Fruit fly (Drosophila melanogaster): ENCODE data around the gene GILT1.

GILT1 gene

DNA sequence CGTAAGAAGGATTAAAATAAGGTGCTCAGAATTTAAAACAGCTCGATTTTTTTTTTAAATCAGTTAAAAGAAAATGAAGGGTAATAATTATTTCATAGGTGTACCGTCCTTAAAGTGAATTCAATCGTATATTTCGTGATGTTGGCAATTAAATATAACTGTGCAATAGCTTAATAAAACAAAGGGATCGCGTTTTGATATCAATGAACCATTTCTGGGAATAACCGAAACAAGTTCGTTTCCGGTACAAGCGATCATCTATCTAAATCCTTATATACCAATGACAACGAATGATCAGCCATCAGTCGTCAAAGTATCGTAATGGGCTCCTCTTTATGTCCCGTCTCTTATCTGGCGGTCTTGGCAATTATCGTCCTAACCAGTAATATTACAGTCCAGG is 32.3 kb downstream of the GILT1 start, which contains the start of gene CheA87a:
TSS of gene CheA87a (plus strand) at position 301 of the 400 bp plus-strand sequence.
- TF ChIP-seq Hr96 (GFP tag; optimal IDR thresholded peaks at IDR 0.05) (no peak), Mnt (GFP tag; optimal IDR thresholded peaks at IDR 0.05) (no peak), CG5204 (GFP tag; optimal IDR thresholded peaks at IDR 0.05) (no peak), tj (GFP tag; optimal IDR thresholded peaks at IDR 0.05) (no peak), Crg-1 (GFP tag; optimal IDR thresholded peaks at IDR 0.05) (no peak), kay (GFP tag; ENCODE audit: borderline replicate concordance) (peak; percentile 31)

DNA sequence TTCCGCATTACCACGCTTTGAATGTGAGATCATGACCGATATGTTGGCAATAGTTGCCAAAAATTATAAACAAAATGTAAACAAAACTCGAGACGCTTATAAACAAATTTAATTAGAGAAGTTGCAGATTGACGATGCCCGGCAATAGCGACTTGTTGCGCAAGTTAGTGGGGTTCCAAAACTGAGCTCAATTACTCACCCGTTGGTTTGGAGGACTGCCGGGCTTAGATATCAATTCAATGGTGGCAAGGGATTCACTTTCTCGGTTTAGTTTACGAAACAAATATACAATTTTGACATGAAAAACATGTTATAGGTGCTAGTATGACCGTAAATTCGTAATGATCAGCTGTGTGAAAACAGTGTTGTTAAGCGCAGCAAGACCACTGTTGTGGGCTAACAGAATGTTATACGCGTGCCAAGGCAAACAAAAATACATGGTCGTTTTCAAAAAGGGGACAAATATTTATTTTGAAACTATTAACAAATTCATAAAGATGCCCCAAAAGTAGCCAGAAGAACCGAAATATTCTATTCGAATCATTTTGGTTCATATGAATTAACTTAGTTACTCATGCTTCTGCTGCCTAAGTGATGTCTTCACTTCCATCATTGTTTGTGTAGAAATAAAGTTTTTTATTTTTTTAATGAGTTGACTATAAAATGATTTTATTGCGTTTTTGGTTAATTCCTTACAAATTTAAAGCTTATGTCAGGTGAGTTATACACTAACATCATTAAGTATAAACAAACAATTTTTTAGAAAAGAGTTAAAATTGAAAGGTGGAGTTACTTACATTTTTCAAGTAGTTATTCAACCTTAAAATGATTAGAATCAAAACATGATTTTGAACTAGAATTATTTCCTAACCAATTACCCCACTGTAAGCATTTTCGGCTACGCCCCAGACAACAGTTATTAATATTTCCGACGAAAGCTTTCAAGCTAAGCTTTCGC is 34.8 kb downstream of the GILT1 start, which contains the start of gene Elp6:
TSS of gene Elp6 (minus strand) at position 350 of the 958 bp plus-strand sequence.
- no peak for TF ChIP-seq Clk (GFP tag; optimal IDR thresholded peaks at IDR 0.05)
- TF ChIP-seq CG5204 (GFP tag; optimal IDR thresholded peaks at IDR 0.05) = peak; percentile 83
- no peak for TF ChIP-seq cic (GFP tag; optimal IDR thresholded peaks at IDR 0.05)
- no peak for TF ChIP-seq Crg-1 (GFP tag; optimal IDR thresholded peaks at IDR 0.05)
- TF ChIP-seq CG7045 (GFP tag; optimal IDR thresholded peaks at IDR 0.05) = peak; percentile 62
- peak; percentile 55 for TF ChIP-seq CG1620 (GFP tag; optimal IDR thresholded peaks at IDR 0.05)
- peak; percentile 43 for TF ChIP-seq CG14711 (tag; optimal IDR thresholded peaks at IDR 0.05)
- TF ChIP-seq toe (GFP tag; optimal IDR thresholded peaks at IDR 0.05) = peak; percentile 80
- TF ChIP-seq Hr96 (GFP tag; optimal IDR thresholded peaks at IDR 0.05) = peak; percentile 70
- peak; percentile 81 for TF ChIP-seq CG11617 (GFP tag; optimal IDR thresholded peaks at IDR 0.05)
- peak; percentile 57 for TF ChIP-seq CG7101 (tag; optimal IDR thresholded peaks at IDR 0.05)
- peak; percentile 20 for TF ChIP-seq tj (GFP tag; optimal IDR thresholded peaks at IDR 0.05)
- TF ChIP-seq pad (GFP tag; optimal IDR thresholded peaks at IDR 0.05) = peak; percentile 52
- TF ChIP-seq Mnt (GFP tag; optimal IDR thresholded peaks at IDR 0.05) = no peak
- TF ChIP-seq cnc (optimal IDR thresholded peaks at IDR 0.05) = no peak
- TF ChIP-seq kay (GFP tag; ENCODE audit: borderline replicate concordance) = no peak
- peak; percentile 58 for TF ChIP-seq CG33017 (tag; optimal IDR thresholded peaks at IDR 0.05)
- peak; percentile 55 for TF ChIP-seq bab1 (GFP tag; optimal IDR thresholded peaks at IDR 0.05)
- TF ChIP-seq CG12768 (GFP tag; optimal IDR thresholded peaks at IDR 0.05) = peak; percentile 57
- peak; percentile 11 for TF ChIP-seq ovo (GFP tag; optimal IDR thresholded peaks at IDR 0.05)

DNA sequence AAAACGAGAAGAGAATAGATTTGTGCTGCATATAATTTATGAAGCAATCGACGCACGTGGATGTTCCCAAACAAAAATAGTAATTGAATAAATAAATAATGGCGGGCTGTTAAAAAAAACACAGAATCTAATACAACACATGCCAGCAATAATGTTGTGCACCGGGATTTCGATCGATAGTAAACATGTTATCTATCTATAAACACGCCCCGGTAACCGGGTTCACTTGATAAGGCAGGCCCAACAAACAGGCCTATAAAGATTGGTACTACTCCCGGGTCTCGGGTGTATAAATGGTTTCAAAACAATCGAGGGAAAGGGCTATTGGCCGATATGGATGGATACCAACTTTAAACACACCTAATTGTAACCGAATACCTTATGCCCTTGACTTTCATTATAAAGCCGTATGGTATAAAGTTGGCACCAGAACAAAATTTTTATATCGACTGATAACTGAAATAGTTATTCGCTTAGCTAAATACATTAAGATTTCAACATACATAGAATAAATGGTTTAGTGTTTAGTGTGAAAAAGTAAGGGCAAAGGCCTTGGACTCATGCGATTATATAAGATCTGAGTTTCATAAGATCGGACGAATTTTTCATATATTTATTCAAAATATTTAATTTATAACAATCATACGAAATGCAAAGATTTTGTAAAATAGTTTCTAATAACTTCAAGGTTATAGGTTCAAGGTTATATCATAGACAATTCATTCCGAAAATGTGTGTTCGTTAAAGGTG is 35.8 kb downstream of the GILT1 start:
- TF ChIP-seq CG12768 (GFP tag; optimal IDR thresholded peaks at IDR 0.05) (no peak), pad (GFP tag; optimal IDR thresholded peaks at IDR 0.05) (no peak), tj (GFP tag; optimal IDR thresholded peaks at IDR 0.05) (no peak), kay (GFP tag; ENCODE audit: borderline replicate concordance) (peak; percentile 56), CG7101 (tag; optimal IDR thresholded peaks at IDR 0.05) (no peak), ovo (GFP tag; optimal IDR thresholded peaks at IDR 0.05) (no peak)

DNA sequence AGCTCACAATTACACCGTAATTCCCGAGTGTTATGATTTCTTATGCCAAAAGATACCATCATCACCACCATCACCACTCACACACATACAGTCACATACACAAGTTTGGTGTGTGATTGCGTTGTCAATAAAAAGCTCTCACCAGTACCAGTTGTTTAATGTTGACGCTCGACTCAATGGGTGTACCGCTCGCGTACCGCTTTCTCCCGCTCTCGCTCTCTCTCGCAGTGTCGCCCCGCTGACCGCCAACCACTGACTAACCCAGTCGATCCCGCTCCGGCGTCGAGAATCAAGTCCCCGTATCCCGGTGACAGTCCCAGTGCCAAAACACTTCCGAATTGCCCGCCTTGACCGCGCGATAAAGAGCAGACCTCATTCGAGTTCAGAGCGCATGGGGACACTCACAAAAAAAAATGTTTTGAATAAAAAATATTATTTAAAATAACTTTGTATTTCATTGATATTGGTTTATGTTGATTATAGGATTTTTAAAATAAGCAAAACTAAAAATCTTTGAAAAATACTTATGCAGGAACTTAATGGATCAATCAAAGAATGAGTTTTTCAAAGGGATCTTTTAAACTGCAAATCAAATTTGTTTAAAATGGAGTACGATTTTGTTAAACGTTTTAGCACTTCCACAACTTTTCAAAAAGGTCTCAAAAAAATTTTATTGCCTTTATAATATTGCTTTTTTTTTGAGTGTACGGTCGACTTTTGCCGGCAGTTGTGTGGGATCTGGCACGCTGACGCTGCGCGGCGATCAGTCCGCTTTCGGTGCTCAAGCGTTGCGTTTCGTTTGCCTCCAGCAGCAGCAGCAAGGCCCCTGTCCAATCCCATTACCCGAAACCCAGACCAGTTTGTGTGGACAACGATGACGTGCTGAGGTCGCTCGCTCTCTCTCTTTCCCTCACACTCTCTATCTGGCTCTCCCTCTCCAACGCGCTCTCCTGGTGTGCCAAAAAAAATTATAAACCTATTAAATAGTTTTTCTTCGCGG is 37.2 kb downstream of the GILT1 start, which contains the start of gene Dic1:
TSS of gene Dic1 (plus strand) at position 764 of the 1,000 bp plus-strand sequence.
- TF ChIP-seq CG33017 (tag; optimal IDR thresholded peaks at IDR 0.05) = peak; percentile 95
- TF ChIP-seq Crg-1 (GFP tag; optimal IDR thresholded peaks at IDR 0.05) = peak; percentile 92
- TF ChIP-seq cnc (optimal IDR thresholded peaks at IDR 0.05) = no peak
- TF ChIP-seq kay (GFP tag; ENCODE audit: borderline replicate concordance) = peak; percentile 98
- TF ChIP-seq pad (GFP tag; optimal IDR thresholded peaks at IDR 0.05) = peak; percentile 90
- peak; percentile 93 for TF ChIP-seq Clk (GFP tag; optimal IDR thresholded peaks at IDR 0.05)
- TF ChIP-seq bab1 (GFP tag; optimal IDR thresholded peaks at IDR 0.05) = peak; percentile 94
- peak; percentile 93 for TF ChIP-seq toe (GFP tag; optimal IDR thresholded peaks at IDR 0.05)
- TF ChIP-seq CG1620 (GFP tag; optimal IDR thresholded peaks at IDR 0.05) = peak; percentile 89
- TF ChIP-seq CG14711 (tag; optimal IDR thresholded peaks at IDR 0.05) = peak; percentile 94
- peak; percentile 62 for TF ChIP-seq cic (GFP tag; optimal IDR thresholded peaks at IDR 0.05)
- TF ChIP-seq CG7045 (GFP tag; optimal IDR thresholded peaks at IDR 0.05) = peak; percentile 98
- TF ChIP-seq CG12768 (GFP tag; optimal IDR thresholded peaks at IDR 0.05) = peak; percentile 97
- TF ChIP-seq Mnt (GFP tag; optimal IDR thresholded peaks at IDR 0.05) = peak; percentile 78
- TF ChIP-seq Hr96 (GFP tag; optimal IDR thresholded peaks at IDR 0.05) = peak; percentile 86
- peak; percentile 96 for TF ChIP-seq CG7101 (tag; optimal IDR thresholded peaks at IDR 0.05)
- peak; percentile 99 for TF ChIP-seq CG11617 (GFP tag; optimal IDR thresholded peaks at IDR 0.05)
- peak; percentile 82 for TF ChIP-seq ovo (GFP tag; optimal IDR thresholded peaks at IDR 0.05)
- TF ChIP-seq CG5204 (GFP tag; optimal IDR thresholded peaks at IDR 0.05) = peak; percentile 95
- TF ChIP-seq tj (GFP tag; optimal IDR thresholded peaks at IDR 0.05) = peak; percentile 83

Data from whole organism, adult.